Worm (Caenorhabditis elegans) whole organism, L1 larva: ENCODE data around the gene ZK688.9.
A peak's percentile ranks its signal among the peaks of the same experiment; 100 is the strongest.

Experiments used
- C34B4.2 ChIP-seq: sonication (generic microtip); optimal IDR thresholded peaks from 2 replicates; lab custom pipeline; 2017; ENCODE audit warnings: mild to moderate bottlenecking, missing genetic modification characterization, missing compliant biosample characterization
- aha-1 ChIP-seq: fragments of 150-350 bp; optimal IDR thresholded peaks from 2 replicates; lab custom pipeline; 2014; ENCODE audit warnings: missing biosample characterization, missing genetic modification characterization
- aly-2 ChIP-seq: fragments of 150-350 bp; optimal IDR thresholded peaks from 2 replicates; lab custom pipeline; 2014; ENCODE audit warnings: missing biosample characterization, missing genetic modification characterization
- ama-1 ChIP-seq: fragments of 150-350 bp; optimal IDR thresholded peaks from 2 replicates; lab custom pipeline; 2014
- ceh-63 ChIP-seq: fragments of 200-800 bp; sonication (Bioruptor generic); optimal IDR thresholded peaks from 2 replicates; lab custom pipeline; 2018; ENCODE audit warnings: mild to moderate bottlenecking, missing genetic modification characterization, missing compliant biosample characterization
- ceh-8 ChIP-seq: fragments of 200-800 bp; sonication (Bioruptor generic); optimal IDR thresholded peaks from 2 replicates; lab custom pipeline; 2018; ENCODE audit warnings: mild to moderate bottlenecking, missing genetic modification characterization, moderate library complexity, missing compliant biosample characterization
- ceh-88 ChIP-seq: fragments of 200-800 bp; sonication (Bioruptor generic); IDR thresholded peaks from 2 replicates; pipeline ENCODE4 v1.3.6; 2022; ENCODE audit warnings: missing genetic modification characterization, missing compliant biosample characterization
- ces-1 ChIP-seq: fragments of 150-350 bp; optimal IDR thresholded peaks from 2 replicates; lab custom pipeline; 2014; ENCODE audit warnings: missing biosample characterization, missing genetic modification reagents, missing genetic modification characterization
- dsc-1 ChIP-seq: sonication (generic microtip); optimal IDR thresholded peaks from 2 replicates; lab custom pipeline; 2016; ENCODE audit warnings: mild to moderate bottlenecking, missing genetic modification characterization, missing compliant biosample characterization
- efl-3 ChIP-seq: fragments of 200-800 bp; sonication (Bioruptor generic); optimal IDR thresholded peaks from 2 replicates; lab custom pipeline; 2018; ENCODE audit warnings: mild to moderate bottlenecking, missing genetic modification characterization, missing compliant biosample characterization
- egl-13 ChIP-seq: sonication (generic microtip); optimal IDR thresholded peaks from 2 replicates; lab custom pipeline; 2016; ENCODE audit warnings: missing genotype, missing genetic modification reagents, missing genetic modification characterization, missing compliant biosample characterization
- elt-2 ChIP-seq: sonication (generic microtip); optimal IDR thresholded peaks from 2 replicates; lab custom pipeline; 2016; ENCODE audit warnings: missing genetic modification characterization, mild to moderate bottlenecking, inconsistent platforms, missing compliant biosample characterization, missing genetic modification reagents
- elt-3 ChIP-seq, 6 experiments: fragments of 150-350 bp in 1 of 6; sonication (generic microtip); optimal IDR thresholded peaks; 2 replicates each; lab custom pipeline; 2017 to 2018; ENCODE audit warnings: missing biosample characterization in 6 of 6, missing genetic modification characterization in 6 of 6, inconsistent platforms in 1 of 6
- ets-5 ChIP-seq: fragments of 200-800 bp; sonication (Bioruptor generic); IDR thresholded peaks from 2 replicates; pipeline ENCODE4 v1.3.6; 2022; ENCODE audit warnings: missing genetic modification characterization, missing compliant biosample characterization
- fkh-10 ChIP-seq: sonication (generic microtip); optimal IDR thresholded peaks from 2 replicates; lab custom pipeline; 2017; ENCODE audit warnings: missing biosample characterization, missing genetic modification reagents, missing genetic modification characterization
- fkh-4 ChIP-seq: sonication (generic microtip); optimal IDR thresholded peaks from 2 replicates; lab custom pipeline; 2016; ENCODE audit warnings: missing compliant biosample characterization, missing genetic modification characterization, borderline replicate concordance
- fkh-8 ChIP-seq: sonication (generic microtip); optimal IDR thresholded peaks from 2 replicates; lab custom pipeline; 2016; ENCODE audit warnings: mild to moderate bottlenecking, missing genetic modification characterization, missing compliant biosample characterization
- hlh-17 ChIP-seq: fragments of 200-800 bp; sonication (Bioruptor generic); optimal IDR thresholded peaks from 2 replicates; lab custom pipeline; 2018; ENCODE audit warnings: missing genetic modification characterization, mild to moderate bottlenecking, missing compliant biosample characterization, moderate library complexity, borderline replicate concordance
- hpl-2 ChIP-seq: fragments of 150-350 bp; optimal IDR thresholded peaks from 2 replicates; lab custom pipeline; 2014; ENCODE audit warnings: missing biosample characterization, missing genetic modification reagents, missing genetic modification characterization
- irx-1 ChIP-seq: sonication (generic microtip); optimal IDR thresholded peaks from 2 replicates; lab custom pipeline; 2016; ENCODE audit warnings: missing genetic modification characterization, missing compliant biosample characterization
- isw-1 ChIP-seq: fragments of 200-800 bp; sonication (Bioruptor generic); IDR thresholded peaks from 2 replicates; pipeline ENCODE4 v1.3.6; 2022; ENCODE audit warnings: missing genetic modification characterization, missing compliant biosample characterization
- jun-1 ChIP-seq: fragments of 150-350 bp; optimal IDR thresholded peaks from 2 replicates; lab custom pipeline; 2014; ENCODE audit warnings: missing biosample characterization, missing genetic modification reagents, missing genetic modification characterization
- lin-15B ChIP-seq: fragments of 150-350 bp; sonication (generic microtip); optimal IDR thresholded peaks from 3 replicates; lab custom pipeline; 2014; ENCODE audit warnings: missing biosample characterization, missing genetic modification characterization
- lin-35 ChIP-seq, 2 experiments: fragments of 150-350 bp; optimal IDR thresholded peaks; 2 replicates each; lab custom pipeline; 2014; ENCODE audit warnings: missing biosample characterization in 2 of 2, missing genetic modification characterization in 2 of 2, missing genetic modification reagents in 2 of 2
- lsy-2 ChIP-seq, 2 experiments: fragments of 150-350 bp; optimal IDR thresholded peaks; 2 replicates each; lab custom pipeline; 2014; ENCODE audit warnings: missing biosample characterization in 2 of 2, missing genetic modification characterization in 2 of 2
- mdl-1 ChIP-seq, 2 experiments: fragments of 150-350 bp; optimal IDR thresholded peaks; 2 replicates each; lab custom pipeline; 2014 to 2017; ENCODE audit warnings: missing biosample characterization in 2 of 2, missing genetic modification characterization in 2 of 2, inconsistent platforms in 1 of 2
- mef-2 ChIP-seq: fragments of 150-350 bp; optimal IDR thresholded peaks from 2 replicates; lab custom pipeline; 2014; ENCODE audit warnings: missing biosample characterization, missing genetic modification characterization
- mep-1 ChIP-seq: fragments of 150-350 bp; optimal IDR thresholded peaks from 2 replicates; lab custom pipeline; 2014; ENCODE audit warnings: missing biosample characterization, missing genetic modification characterization
- nhr-28 ChIP-seq: fragments of 150-350 bp; optimal IDR thresholded peaks from 2 replicates; lab custom pipeline; 2014; ENCODE audit warnings: missing biosample characterization, missing genetic modification characterization
- nhr-47 ChIP-seq: sonication (generic microtip); optimal IDR thresholded peaks from 2 replicates; lab custom pipeline; 2016; ENCODE audit warnings: mild to moderate bottlenecking, missing genetic modification characterization, moderate library complexity, missing compliant biosample characterization
- nhr-76 ChIP-seq: sonication (generic microtip); optimal IDR thresholded peaks from 2 replicates; lab custom pipeline; 2017; ENCODE audit warnings: missing biosample characterization, missing genetic modification characterization
- nhr-84 ChIP-seq: sonication (generic microtip); optimal IDR thresholded peaks from 2 replicates; lab custom pipeline; 2017; ENCODE audit warnings: missing biosample characterization, missing genetic modification characterization
- nhr-90 ChIP-seq: sonication (generic microtip); optimal IDR thresholded peaks from 2 replicates; lab custom pipeline; 2016; ENCODE audit warnings: mild to moderate bottlenecking, missing genetic modification characterization, missing compliant biosample characterization; ENCODE audit not compliant: poor library complexity
- pag-3 ChIP-seq: sonication (generic microtip); optimal IDR thresholded peaks from 2 replicates; lab custom pipeline; 2017; ENCODE audit warnings: missing genetic modification characterization, mild to moderate bottlenecking, missing compliant biosample characterization, antibody characterized with exemption, borderline replicate concordance; ENCODE audit not compliant: insufficient read depth
- pqm-1 ChIP-seq: sonication (generic microtip); optimal IDR thresholded peaks from 3 replicates; lab custom pipeline; 2017; ENCODE audit warnings: missing biosample characterization, missing genetic modification characterization
- skn-1 ChIP-seq: fragments of 150-350 bp; optimal IDR thresholded peaks from 2 replicates; lab custom pipeline; 2014; ENCODE audit warnings: missing biosample characterization, missing genetic modification characterization
- unc-130 ChIP-seq: fragments of 150-350 bp; optimal IDR thresholded peaks from 2 replicates; lab custom pipeline; 2017; ENCODE audit warnings: missing biosample characterization, missing genetic modification characterization, inconsistent platforms
- unc-62 ChIP-seq: fragments of 150-350 bp; optimal IDR thresholded peaks from 2 replicates; lab custom pipeline; 2014; ENCODE audit warnings: missing biosample characterization, missing genetic modification reagents, missing genetic modification characterization
- unc-86 ChIP-seq: sonication (generic microtip); optimal IDR thresholded peaks from 2 replicates; lab custom pipeline; 2016; ENCODE audit warnings: missing genetic modification characterization, missing compliant biosample characterization
- unc-98 ChIP-seq: fragments of 200-800 bp; sonication (Bioruptor generic); IDR thresholded peaks from 2 replicates; pipeline ENCODE4 v1.3.6; 2022; ENCODE audit warnings: missing genetic modification characterization, missing compliant biosample characterization
- vab-15 ChIP-seq: sonication (generic microtip); optimal IDR thresholded peaks from 2 replicates; lab custom pipeline; 2017; ENCODE audit warnings: missing genotype, mild to moderate bottlenecking, missing genetic modification characterization, missing compliant biosample characterization
- zip-4 ChIP-seq: fragments of 200-800 bp; sonication (Bioruptor generic); optimal IDR thresholded peaks from 2 replicates; lab custom pipeline; 2018; ENCODE audit warnings: mild to moderate bottlenecking, missing genetic modification characterization, moderate library complexity, missing compliant biosample characterization
- ztf-11 ChIP-seq, 2 experiments: sonication (generic microtip); optimal IDR thresholded peaks; 2 replicates each; lab custom pipeline; 2016 to 2017; ENCODE audit warnings: missing genetic modification characterization in 2 of 2, missing biosample characterization in 1 of 2, missing compliant biosample characterization in 1 of 2
- ztf-4 ChIP-seq: fragments of 150-350 bp; optimal IDR thresholded peaks from 2 replicates; lab custom pipeline; 2014; ENCODE audit warnings: missing biosample characterization, missing genetic modification characterization

The ZK688.9 gene

DNA sequence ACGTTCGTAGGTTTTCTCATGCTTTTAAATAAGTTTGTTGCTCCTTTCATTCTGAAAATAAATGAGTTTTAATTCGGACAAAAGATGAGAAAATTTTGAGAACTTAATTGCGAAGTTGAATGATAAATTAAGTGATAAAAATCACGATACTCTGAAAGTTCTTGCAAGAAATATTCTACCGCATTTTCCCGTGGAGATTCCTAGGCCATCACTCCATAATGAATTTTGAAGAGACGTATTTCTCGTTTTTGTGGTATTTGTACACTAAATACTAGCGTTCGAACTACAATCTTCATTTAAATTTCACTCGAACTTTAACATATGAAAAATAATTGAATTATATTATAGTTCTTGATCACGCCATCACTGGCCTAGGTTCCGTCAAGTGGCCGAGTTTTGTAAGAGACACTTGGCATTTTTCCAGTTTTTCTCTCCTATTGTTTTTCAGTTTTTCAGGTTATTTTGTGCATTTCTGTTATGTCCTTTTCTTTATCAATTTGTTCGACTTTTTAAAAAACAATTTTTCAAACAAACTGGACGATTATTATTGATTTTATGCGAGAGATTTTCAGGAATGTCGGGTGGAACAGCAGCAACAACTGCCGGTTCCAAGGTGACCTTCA, 24.3 kb downstream of the ZK688.9 start, which contains the start of the genes coq-5 and ufm-1 (continued):
- TF ChIP-seq skn-1 (tag; lab: Kevin White, UChicago), result no peak
- peak; percentile 74 for TF ChIP-seq irx-1 (tag; lab: Kevin White, UChicago)
- no peak for TF ChIP-seq hlh-17 (GFP tag; lab: Kevin White, UChicago)
- TF ChIP-seq lsy-2 (tag; optimal IDR thresholded peaks at IDR 0.05; lab: Kevin White, UChicago), result peak; percentile 35 to 54
- TF ChIP-seq elt-2 (tag; lab: Kevin White, UChicago), result no peak
- no peak for TF ChIP-seq pqm-1 (tag; lab: Kevin White, UChicago)
- peak in 1 of 2 experiments; percentile 12 for TF ChIP-seq lin-35 (GFP tag; optimal IDR thresholded peaks at IDR 0.05; lab: Kevin White, UChicago)
- peak; percentile 8 for TF ChIP-seq pag-3
- no peak for TF ChIP-seq nhr-76 (tag; lab: Kevin White, UChicago)
- TF ChIP-seq aha-1 (tag; lab: Kevin White, UChicago), result no peak
- TF ChIP-seq unc-98 (GFP tag; lab: Robert Waterston, UW), result no peak; the same call in 1 of the 2 replicates
- TF ChIP-seq mep-1 (tag; lab: Kevin White, UChicago), result peak; percentile 23
- TF ChIP-seq aly-2, result no peak
- TF ChIP-seq unc-130 (tag; lab: Kevin White, UChicago), result no peak
- no peak for TF ChIP-seq lin-15B
- TF ChIP-seq fkh-8 (tag; lab: Kevin White, UChicago), result peak; percentile 31
- peak in 1 of 2 experiments; percentile 55 for TF ChIP-seq ztf-11 (tag; optimal IDR thresholded peaks at IDR 0.05; lab: Kevin White, UChicago)
- TF ChIP-seq dsc-1, result peak; percentile 13
- peak; percentile 52 for TF ChIP-seq nhr-47 (tag; lab: Kevin White, UChicago)
- TF ChIP-seq ceh-63 (GFP tag; lab: Kevin White, UChicago), result no peak
- TF ChIP-seq jun-1 (tag; lab: Kevin White, UChicago), result no peak
- no peak for TF ChIP-seq unc-86 (tag; lab: Kevin White, UChicago)
- TF ChIP-seq efl-3 (GFP tag; lab: Kevin White, UChicago), result no peak
- no peak for TF ChIP-seq ztf-4 (tag; lab: Kevin White, UChicago)
- TF ChIP-seq mef-2 (tag; lab: Kevin White, UChicago), result no peak
- no peak for TF ChIP-seq fkh-10 (GFP tag; lab: Kevin White, UChicago)
- no peak for TF ChIP-seq ces-1 (GFP tag; lab: Kevin White, UChicago)
- no peak for TF ChIP-seq zip-4
- peak; percentile 8 for TF ChIP-seq egl-13
- TF ChIP-seq vab-15 (tag; lab: Kevin White, UChicago), result no peak
- no peak for TF ChIP-seq nhr-84 (tag; lab: Kevin White, UChicago)
- no peak for TF ChIP-seq mdl-1 (tag; optimal IDR thresholded peaks at IDR 0.05; lab: Kevin White, UChicago)
- TF ChIP-seq elt-3 (tag; optimal IDR thresholded peaks at IDR 0.05; lab: Kevin White, UChicago), result no peak
- TF ChIP-seq isw-1 (GFP tag; lab: Robert Waterston, UW), result peak; percentile 10; the same call in 1 of the 2 replicates
- peak; percentile 52 for TF ChIP-seq nhr-90
- no peak for TF ChIP-seq hpl-2 (GFP tag; lab: Kevin White, UChicago)
- no peak for TF ChIP-seq C34B4.2 (tag; lab: Kevin White, UChicago)
- TF ChIP-seq fkh-4, result peak; percentile 53
- TF ChIP-seq ceh-88 (GFP tag; lab: Robert Waterston, UW), result no peak

ce11 chrIII:7857142-7857541, 25.7 kb downstream of the ZK688.9 start, which contains the start of gene tag-307:
Gene tag-307, minus strand, starts transcription at chrIII:7857242.
- TF ChIP-seq pag-3, result no peak
- no peak for TF ChIP-seq ceh-8 (GFP tag; lab: Kevin White, UChicago)
- no peak for TF ChIP-seq ets-5 (GFP tag; lab: Robert Waterston, UW)
- TF ChIP-seq unc-62 (GFP tag; lab: Kevin White, UChicago), result no peak
- no peak for TF ChIP-seq ama-1 (lab: Kevin White, UChicago)
- TF ChIP-seq irx-1 (tag; lab: Kevin White, UChicago), result no peak
- no peak for TF ChIP-seq nhr-28 (tag; lab: Kevin White, UChicago)
- TF ChIP-seq, all 84 proteins: peak for 0
